Worm (Caenorhabditis elegans) whole organism, young adult: Measurements from ENCODE around the gene cdgs-1.

Source experiments
- B0336.3 ChIP-seq: fragments of 200-800 bp; sonication (Bioruptor generic); IDR thresholded peaks from 2 replicates; pipeline ENCODE4 v1.3.6; 2022; ENCODE audit warnings: missing genetic modification characterization, missing compliant biosample characterization
- F39B2.1 ChIP-seq: fragments of 200-800 bp; sonication (Bioruptor generic); IDR thresholded peaks from 2 replicates; pipeline ENCODE4 v1.3.6; 2022; ENCODE audit warnings: missing genetic modification reagents, missing genetic modification characterization, missing compliant biosample characterization
- K12H6.12 ChIP-seq: fragments of 200-800 bp; sonication (Bioruptor generic); optimal IDR thresholded peaks from 2 replicates; lab custom pipeline; 2018; ENCODE audit warnings: mild to moderate bottlenecking, missing genetic modification characterization, missing compliant biosample characterization
- T07F8.4 ChIP-seq: sonication (generic microtip); optimal IDR thresholded peaks from 2 replicates; lab custom pipeline; 2016; ENCODE audit warnings: mild to moderate bottlenecking, missing genetic modification characterization, moderate library complexity, missing compliant biosample characterization
- Y53G8AR.9 ChIP-seq: fragments of 200-800 bp; sonication (Bioruptor generic); conservative IDR thresholded peaks from 2 replicates; pipeline ENCODE4 v1.3.6; 2022; ENCODE audit warnings: missing genetic modification reagents, missing genetic modification characterization, missing compliant biosample characterization
- ZK185.1 ChIP-seq: sonication (generic microtip); optimal IDR thresholded peaks from 2 replicates; lab custom pipeline; 2016; ENCODE audit warnings: mild to moderate bottlenecking, missing genetic modification characterization, missing compliant biosample characterization; ENCODE audit not compliant: poor library complexity, severe bottlenecking
- atf-7 ChIP-seq: sonication (generic microtip); optimal IDR thresholded peaks from 2 replicates; lab custom pipeline; 2017; ENCODE audit warnings: mild to moderate bottlenecking, missing genetic modification characterization, missing compliant biosample characterization
- athp-1 ChIP-seq: sonication (generic microtip); optimal IDR thresholded peaks from 2 replicates; lab custom pipeline; 2017; ENCODE audit warnings: mild to moderate bottlenecking, missing genetic modification characterization, missing compliant biosample characterization
- attf-5 ChIP-seq: fragments of 200-800 bp; sonication (Bioruptor generic); optimal IDR thresholded peaks from 2 replicates; lab custom pipeline; 2018; ENCODE audit warnings: mild to moderate bottlenecking, missing genetic modification characterization, missing compliant biosample characterization
- cebp-1 ChIP-seq, 2 experiments: fragments of 200-800 bp in 1 of 2; sonication (Bioruptor generic) in 1 of 2; sonication (generic microtip) in 1 of 2; IDR thresholded peaks in 1 of 2; optimal IDR thresholded peaks in 1 of 2; 2 replicates each; pipeline versions ENCODE4 v1.3.6 to Lab custom; 2017 to 2022; ENCODE audit warnings: missing compliant biosample characterization in 2 of 2, missing genetic modification characterization in 2 of 2, mild to moderate bottlenecking in 1 of 2, missing genetic modification reagents in 1 of 2, moderate library complexity in 1 of 2
- ceh-58 ChIP-seq: fragments of 200-800 bp; sonication (Bioruptor generic); IDR thresholded peaks from 2 replicates; pipeline ENCODE4 v1.3.6; 2022; ENCODE audit warnings: missing genetic modification characterization, missing compliant biosample characterization
- chd-7 ChIP-seq: sonication (generic microtip); optimal IDR thresholded peaks from 2 replicates; lab custom pipeline; 2016; ENCODE audit warnings: mild to moderate bottlenecking, missing genetic modification characterization, moderate library complexity, missing compliant biosample characterization
- efl-1 ChIP-seq: fragments of 150-350 bp; optimal IDR thresholded peaks from 2 replicates; lab custom pipeline; 2014; ENCODE audit warnings: missing biosample characterization, missing genetic modification reagents, missing genetic modification characterization
- egl-18 ChIP-seq: fragments of 200-800 bp; sonication (Bioruptor generic); IDR thresholded peaks from 2 replicates; pipeline ENCODE4 v1.3.6; 2022; ENCODE audit warnings: missing genetic modification reagents, missing genetic modification characterization, missing compliant biosample characterization
- ekl-4 ChIP-seq: fragments of 200-800 bp; sonication (Bioruptor generic); IDR thresholded peaks from 2 replicates; pipeline ENCODE4 v1.3.6; 2022; ENCODE audit warnings: missing genetic modification reagents, missing genetic modification characterization, missing compliant biosample characterization
- ets-4 ChIP-seq: fragments of 200-800 bp; sonication (Bioruptor generic); optimal IDR thresholded peaks from 2 replicates; lab custom pipeline; 2018; ENCODE audit warnings: mild to moderate bottlenecking, missing genetic modification characterization, missing compliant biosample characterization
- gei-17 ChIP-seq: fragments of 200-800 bp; sonication (Bioruptor generic); optimal IDR thresholded peaks from 2 replicates; lab custom pipeline; 2018; ENCODE audit warnings: mild to moderate bottlenecking, missing genetic modification characterization, missing compliant biosample characterization
- hlh-12 ChIP-seq: sonication (generic microtip); optimal IDR thresholded peaks from 2 replicates; lab custom pipeline; 2016; ENCODE audit warnings: missing genetic modification characterization, missing compliant biosample characterization
- hrde-1 ChIP-seq: sonication (generic microtip); optimal IDR thresholded peaks from 2 replicates; lab custom pipeline; 2016; ENCODE audit warnings: missing genetic modification characterization, mild to moderate bottlenecking, missing compliant biosample characterization, moderate library complexity, missing genotype, missing genetic modification reagents, borderline replicate concordance
- hsf-1 ChIP-seq: fragments of 200-800 bp; sonication (Bioruptor generic); IDR thresholded peaks from 2 replicates; pipeline ENCODE4 v1.3.6; 2022; ENCODE audit warnings: missing genetic modification reagents, missing genetic modification characterization, missing compliant biosample characterization
- lin-54 ChIP-seq: fragments of 200-800 bp; sonication (Bioruptor generic); optimal IDR thresholded peaks from 2 replicates; lab custom pipeline; 2018; ENCODE audit warnings: mild to moderate bottlenecking, missing genetic modification characterization, missing compliant biosample characterization
- lsl-1 ChIP-seq: fragments of 200-800 bp; sonication (Bioruptor generic); optimal IDR thresholded peaks from 2 replicates; lab custom pipeline; 2018; ENCODE audit warnings: mild to moderate bottlenecking, missing genetic modification characterization, moderate library complexity, missing compliant biosample characterization
- madf-3 ChIP-seq: fragments of 200-800 bp; sonication (Bioruptor generic); IDR thresholded peaks from 2 replicates; pipeline ENCODE4 v1.3.6; 2022; ENCODE audit warnings: missing genetic modification reagents, missing genetic modification characterization, missing compliant biosample characterization
- madf-6 ChIP-seq: fragments of 200-800 bp; sonication (Bioruptor generic); IDR thresholded peaks from 2 replicates; pipeline ENCODE4 v1.3.6; 2022; ENCODE audit warnings: missing genetic modification reagents, missing genetic modification characterization, missing compliant biosample characterization
- mcd-1 ChIP-seq: fragments of 200-800 bp; sonication (Bioruptor generic); IDR thresholded peaks from 2 replicates; pipeline ENCODE4 v1.3.6; 2022; ENCODE audit warnings: missing genetic modification reagents, missing genetic modification characterization, missing compliant biosample characterization
- mes-4 ChIP-seq: sonication (generic microtip); optimal IDR thresholded peaks from 2 replicates; lab custom pipeline; 2016; ENCODE audit warnings: missing genotype, missing genetic modification characterization, missing compliant biosample characterization
- mxl-1 ChIP-seq: sonication (generic microtip); optimal IDR thresholded peaks from 2 replicates; lab custom pipeline; 2016; ENCODE audit warnings: missing genetic modification characterization, missing compliant biosample characterization
- nhr-120 ChIP-seq: fragments of 200-800 bp; sonication (Bioruptor generic); IDR thresholded peaks from 2 replicates; pipeline ENCODE4 v1.3.6; 2022; ENCODE audit warnings: missing genetic modification characterization, missing compliant biosample characterization
- nhr-80 ChIP-seq: sonication (generic microtip); optimal IDR thresholded peaks from 2 replicates; lab custom pipeline; 2016; ENCODE audit warnings: missing genetic modification characterization, missing compliant biosample characterization
- pbrm-1 ChIP-seq: fragments of 200-800 bp; sonication (Bioruptor generic); IDR thresholded peaks from 2 replicates; pipeline ENCODE4 v1.3.6; 2022; ENCODE audit warnings: missing genetic modification reagents, missing genetic modification characterization, missing compliant biosample characterization
- rec-8 ChIP-seq, 2 experiments: sonication (generic microtip); optimal IDR thresholded peaks; 2 replicates each; lab custom pipeline; 2016; ENCODE audit warnings: mild to moderate bottlenecking in 2 of 2, missing genetic modification characterization in 2 of 2, missing genetic modification reagents in 2 of 2, missing genotype in 2 of 2, missing biosample characterization in 1 of 2, missing compliant biosample characterization in 1 of 2, moderate library complexity in 1 of 2
- repo-1 ChIP-seq: sonication (generic microtip); optimal IDR thresholded peaks from 2 replicates; lab custom pipeline; 2017; ENCODE audit warnings: mild to moderate bottlenecking, missing genetic modification characterization, missing compliant biosample characterization
- rpc-1 ChIP-seq, 2 experiments: fragments of 150-350 bp in 1 of 2; sonication (generic microtip) in 1 of 2; optimal IDR thresholded peaks; 2 replicates each; lab custom pipeline; 2014 to 2018; ENCODE audit warnings: missing biosample characterization in 1 of 2, missing genetic modification characterization in 1 of 2, missing genetic modification reagents in 1 of 2, missing genotype in 1 of 2
- snpc-4 ChIP-seq, 5 experiments: fragments of 150-350 bp in 1 of 5; sonication (generic microtip) in 4 of 5; optimal IDR thresholded peaks; 2 replicates each; lab custom pipeline; 2014 to 2018; ENCODE audit warnings: missing genetic modification characterization in 5 of 5, missing biosample characterization in 3 of 5, antibody characterized with exemption in 2 of 5, mild to moderate bottlenecking in 2 of 5, missing compliant biosample characterization in 2 of 5, missing genotype in 2 of 5, moderate library complexity in 2 of 5, missing genetic modification reagents in 1 of 5
- tbp1 ChIP-seq: fragments of 200-800 bp; sonication (Bioruptor generic); optimal IDR thresholded peaks from 2 replicates; lab custom pipeline; 2018; ENCODE audit warnings: mild to moderate bottlenecking, missing genetic modification characterization, missing compliant biosample characterization
- tlf-1 ChIP-seq: fragments of 200-800 bp; sonication (Bioruptor generic); optimal IDR thresholded peaks from 2 replicates; lab custom pipeline; 2018; ENCODE audit warnings: mild to moderate bottlenecking, missing genetic modification characterization, missing compliant biosample characterization
- unc-130 ChIP-seq: sonication (generic microtip); optimal IDR thresholded peaks from 2 replicates; lab custom pipeline; 2016; ENCODE audit warnings: missing genetic modification reagents, missing genetic modification characterization, missing compliant biosample characterization
- unc-62 ChIP-seq: fragments of 150-350 bp; optimal IDR thresholded peaks from 2 replicates; lab custom pipeline; 2014; ENCODE audit warnings: missing biosample characterization, missing genetic modification reagents, missing genetic modification characterization
- xnd-1 ChIP-seq: sonication (generic microtip); optimal IDR thresholded peaks from 2 replicates; lab custom pipeline; 2016; ENCODE audit warnings: missing genotype, missing genetic modification reagents, missing genetic modification characterization, missing compliant biosample characterization
- zfh-2 ChIP-seq: fragments of 200-800 bp; sonication (Bioruptor generic); conservative IDR thresholded peaks from 2 replicates; pipeline ENCODE4 v1.3.6; 2022; ENCODE audit warnings: missing genetic modification reagents, missing genetic modification characterization, missing compliant biosample characterization
- zim-3 ChIP-seq: sonication (generic microtip); optimal IDR thresholded peaks from 2 replicates; lab custom pipeline; 2017; ENCODE audit warnings: mild to moderate bottlenecking, missing genetic modification characterization, moderate library complexity, missing compliant biosample characterization
- ztf-25 ChIP-seq: fragments of 200-800 bp; sonication (Bioruptor generic); IDR thresholded peaks from 2 replicates; pipeline ENCODE4 v1.3.6; 2022; ENCODE audit warnings: missing genetic modification reagents, missing genetic modification characterization, missing compliant biosample characterization
- ztf-6 ChIP-seq: fragments of 200-800 bp; sonication (Bioruptor generic); IDR thresholded peaks from 2 replicates; pipeline ENCODE4 v1.3.6; 2022; ENCODE audit warnings: missing genetic modification reagents, missing genetic modification characterization, missing compliant biosample characterization

cdgs-1 gene

DNA sequence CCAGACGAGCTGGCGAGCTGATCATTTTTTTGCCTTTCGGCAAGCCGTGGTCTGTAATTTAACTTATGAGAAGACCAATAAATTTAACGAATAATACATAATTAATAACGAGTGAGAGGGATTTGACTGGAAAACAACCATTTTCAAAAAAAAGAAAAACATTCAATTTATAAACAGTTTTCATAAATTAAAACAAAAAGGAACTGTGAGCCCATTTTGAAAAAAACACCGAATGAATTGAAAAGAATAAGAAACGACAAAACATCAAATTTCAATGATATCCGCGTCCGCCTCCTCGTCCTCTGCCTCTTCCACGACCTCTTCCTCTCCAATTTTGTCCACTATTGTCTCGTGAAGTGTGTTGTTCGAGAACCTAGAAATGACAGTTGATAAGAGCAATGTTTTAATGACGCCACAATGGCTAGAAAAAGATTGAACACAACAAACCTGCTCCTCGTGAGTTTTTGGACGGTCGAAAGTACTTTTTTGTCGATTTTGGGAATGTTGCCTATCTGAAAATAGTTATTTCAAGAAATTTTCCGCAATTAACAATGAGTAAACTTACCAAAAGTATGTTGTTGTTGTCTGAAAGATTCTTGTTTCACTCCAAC lies 31.6 kb downstream of the cdgs-1 start, which contains the start of gene tag-321:
TSS of gene tag-321 (minus strand) at position 51 of the 611 bp plus-strand sequence.
- no peak for TF ChIP-seq ekl-4 (GFP tag; lab: Robert Waterston, UW)
- peak; percentile 63 for TF ChIP-seq nhr-80 (tag; lab: Kevin White, UChicago)
- 0 out of 2 replicates have a peak, but pooled peaks have one; percentile 44 for TF ChIP-seq hsf-1 (GFP tag; lab: Robert Waterston, UW)
- TF ChIP-seq, all 124 proteins: peak for 2

- no peak for TF ChIP-seq lsl-1 (GFP tag; lab: Kevin White, UChicago)
- TF ChIP-seq zfh-2 (GFP tag; lab: Robert Waterston, UW), result no peak
- no peak for TF ChIP-seq ztf-25 (GFP tag; lab: Robert Waterston, UW)
- peak; percentile 20 for TF ChIP-seq ZK185.1 (tag; lab: Kevin White, UChicago)
- no peak for TF ChIP-seq T07F8.4 (tag; lab: Kevin White, UChicago)
- TF ChIP-seq xnd-1 (tag; lab: Kevin White, UChicago), result no peak
- TF ChIP-seq atf-7 (tag; lab: Kevin White, UChicago), result peak; percentile 16
- TF ChIP-seq repo-1 (tag; lab: Kevin White, UChicago), result peak; percentile 12
- TF ChIP-seq nhr-80 (tag; lab: Kevin White, UChicago), result no peak
- no peak for TF ChIP-seq cebp-1 (GFP tag; IDR thresholded peaks at IDR 0.05; lab: Robert Waterston, UW)
- TF ChIP-seq cebp-1 (tag; optimal IDR thresholded peaks at IDR 0.05; lab: Kevin White, UChicago), result no peak
- no peak for TF ChIP-seq egl-18 (GFP tag; lab: Robert Waterston, UW)
- TF ChIP-seq pbrm-1 (GFP tag; lab: Robert Waterston, UW), result 0 out of 2 replicates have a peak, but pooled peaks have one; percentile 35
- no peak for TF ChIP-seq mxl-1 (tag; lab: Kevin White, UChicago)
- no peak for TF ChIP-seq unc-62 (GFP tag; lab: Kevin White, UChicago)
- no peak for TF ChIP-seq rpc-1 (optimal IDR thresholded peaks at IDR 0.05; lab: Kevin White, UChicago)
- TF ChIP-seq rpc-1 (tag; optimal IDR thresholded peaks at IDR 0.05; lab: Kevin White, UChicago), result no peak
- no peak for TF ChIP-seq F39B2.1 (GFP tag; lab: Robert Waterston, UW)
- TF ChIP-seq B0336.3 (GFP tag; lab: Robert Waterston, UW), result peak; percentile 72; the same call in 1 of the 2 replicates
- 0 out of 2 replicates have a peak, but pooled peaks have one; percentile 40 for TF ChIP-seq madf-3
- TF ChIP-seq tlf-1, result peak; percentile 28
- peak; percentile 73 for TF ChIP-seq athp-1 (tag; lab: Kevin White, UChicago)
- TF ChIP-seq madf-6, result peak; percentile 16; the same call in 1 of the 2 replicates
- TF ChIP-seq gei-17 (GFP tag; lab: Kevin White, UChicago), result no peak
- no peak for TF ChIP-seq K12H6.12 (tag; lab: Kevin White, UChicago)
- TF ChIP-seq mcd-1 (GFP tag; lab: Robert Waterston, UW), result peak; percentile 35; the same call in 1 of the 2 replicates
- TF ChIP-seq snpc-4 (GFP tag; optimal IDR thresholded peaks at IDR 0.05; lab: Kevin White, UChicago), result no peak
- no peak for TF ChIP-seq snpc-4 (tag; optimal IDR thresholded peaks at IDR 0.05; lab: Kevin White, UChicago)
- TF ChIP-seq Y53G8AR.9 (GFP tag; lab: Robert Waterston, UW), result peak; percentile 87
- TF ChIP-seq tbp1 (GFP tag; lab: Kevin White, UChicago), result peak; percentile 19
- no peak for TF ChIP-seq ztf-6 (GFP tag; lab: Robert Waterston, UW)
These were observed 33.2 kb downstream of the cdgs-1 start, which contains the start of gene sec-10 for ce11 chrIV:7782292-7782691. TSS of gene sec-10 (minus strand) at chrIV:7782499.

ce11 chrIV:7778865-7779264 lies 36.7 kb downstream of the cdgs-1 start, which contains the start of gene rpap-3:
TSS of gene rpap-3 (minus strand) at chrIV:7778965.
- TF ChIP-seq rec-8 (tag; optimal IDR thresholded peaks at IDR 0.05; lab: Kevin White, UChicago), result no peak
- TF ChIP-seq lin-54 (GFP tag; lab: Kevin White, UChicago), result no peak
- TF ChIP-seq zim-3 (tag; lab: Kevin White, UChicago), result no peak
- no peak for TF ChIP-seq mes-4 (tag; lab: Kevin White, UChicago)
- TF ChIP-seq unc-130, result no peak
- no peak for TF ChIP-seq chd-7
- peak; percentile 8 for TF ChIP-seq hrde-1 (tag; lab: Kevin White, UChicago)
- TF ChIP-seq cebp-1 (GFP tag; IDR thresholded peaks at IDR 0.05; lab: Robert Waterston, UW), result no peak
- peak; percentile 8 for TF ChIP-seq cebp-1 (tag; optimal IDR thresholded peaks at IDR 0.05; lab: Kevin White, UChicago)
- TF ChIP-seq nhr-120 (GFP tag; lab: Robert Waterston, UW), result no peak
- TF ChIP-seq hlh-12 (tag; lab: Kevin White, UChicago), result no peak
- TF ChIP-seq ztf-6 (GFP tag; lab: Robert Waterston, UW), result no peak
- TF ChIP-seq ets-4 (GFP tag; lab: Kevin White, UChicago), result no peak
- TF ChIP-seq nhr-80 (tag; lab: Kevin White, UChicago), result no peak
- no peak for TF ChIP-seq efl-1 (GFP tag; lab: Kevin White, UChicago)
- no peak for TF ChIP-seq attf-5
- no peak for TF ChIP-seq ceh-58
